Worm (Caenorhabditis elegans): ENCODE measurements around the gene wsp-1.

The wsp-1 gene

ce11 chrIV:8205272-8206098, 6.7 kb upstream of the wsp-1 start, which contains the start of gene hgrs-1:
TSS of gene hgrs-1 (minus strand) at chrIV:8206048.
- TF ChIP-seq ceh-16 (tag; optimal IDR thresholded peaks at IDR 0.05) = no peak
- peak; percentile 38 for TF ChIP-seq lin-15B (tag; optimal IDR thresholded peaks at IDR 0.05)
- TF ChIP-seq snpc-4 (tag; optimal IDR thresholded peaks at IDR 0.05) = peak; percentile 32
- TF ChIP-seq nfya-1 (tag; optimal IDR thresholded peaks at IDR 0.05; ENCODE audit: insufficient read depth) = peak; percentile 76
- no peak for TF ChIP-seq mml-1 (tag; optimal IDR thresholded peaks at IDR 0.05)
- peak; percentile 8 for TF ChIP-seq elt-2 (tag; optimal IDR thresholded peaks at IDR 0.05)
- peak; percentile 62 for TF ChIP-seq hmg-11 (tag; optimal IDR thresholded peaks at IDR 0.05)
- TF ChIP-seq ama-1 (optimal IDR thresholded peaks at IDR 0.05) = no peak
- TF ChIP-seq ceh-28 (tag; optimal IDR thresholded peaks at IDR 0.05) = peak; percentile 36
- TF ChIP-seq jun-1 (tag; optimal IDR thresholded peaks at IDR 0.05) = no peak

DNA sequence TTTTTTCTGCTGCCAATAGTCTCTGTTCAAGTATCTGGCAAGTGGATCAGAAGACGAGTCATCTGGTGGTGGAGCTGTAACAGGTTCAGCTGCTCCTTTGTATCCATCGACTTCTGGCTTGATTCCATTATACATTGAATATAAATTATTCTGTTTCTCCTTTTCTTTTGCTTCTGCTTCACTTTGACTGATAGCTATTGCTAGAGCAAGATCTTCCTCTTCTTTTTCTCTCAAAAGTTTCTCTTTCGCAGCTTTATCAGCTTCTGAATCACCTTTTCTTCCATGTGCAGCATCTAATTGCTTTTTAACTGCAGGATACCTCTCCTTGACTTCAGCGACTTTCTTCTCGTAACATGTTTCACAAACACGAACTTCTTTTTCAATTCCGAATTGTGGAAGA, 4.8 kb upstream of the wsp-1 start:
- TF ChIP-seq hmg-11 (tag; optimal IDR thresholded peaks at IDR 0.05) (no peak), ceh-16 (tag; optimal IDR thresholded peaks at IDR 0.05) (no peak), nhr-67 (tag; optimal IDR thresholded peaks at IDR 0.05) (no peak), unc-39 (tag; optimal IDR thresholded peaks at IDR 0.05) (no peak), ceh-9 (tag; optimal IDR thresholded peaks at IDR 0.05) (no peak), elt-2 (tag; optimal IDR thresholded peaks at IDR 0.05) (no peak), nhr-23 (tag; optimal IDR thresholded peaks at IDR 0.05) (no peak), mdl-1 (tag; optimal IDR thresholded peaks at IDR 0.05) (no peak), zag-1 (tag; optimal IDR thresholded peaks at IDR 0.05) (no peak), ztf-11 (tag; optimal IDR thresholded peaks at IDR 0.05) (no peak), nhr-11 (tag; optimal IDR thresholded peaks at IDR 0.05) (no peak), elt-1 (tag; optimal IDR thresholded peaks at IDR 0.05) (no peak), nfya-1 (tag; optimal IDR thresholded peaks at IDR 0.05; ENCODE audit: insufficient read depth) (no peak)

- no peak for TF ChIP-seq R02D3.7 (tag; optimal IDR thresholded peaks at IDR 0.05)
- no peak for TF ChIP-seq ceh-28 (tag; optimal IDR thresholded peaks at IDR 0.05)
- no peak for TF ChIP-seq daf-12 (tag; optimal IDR thresholded peaks at IDR 0.05)
- no peak for TF ChIP-seq ceh-9 (tag; optimal IDR thresholded peaks at IDR 0.05)
Observed at ce11 chrIV:8201133-8201532, 2.4 kb upstream of the wsp-1 start, which contains the start of gene glrx-22. TSS of gene glrx-22 (minus strand) at chrIV:8201233.

DNA sequence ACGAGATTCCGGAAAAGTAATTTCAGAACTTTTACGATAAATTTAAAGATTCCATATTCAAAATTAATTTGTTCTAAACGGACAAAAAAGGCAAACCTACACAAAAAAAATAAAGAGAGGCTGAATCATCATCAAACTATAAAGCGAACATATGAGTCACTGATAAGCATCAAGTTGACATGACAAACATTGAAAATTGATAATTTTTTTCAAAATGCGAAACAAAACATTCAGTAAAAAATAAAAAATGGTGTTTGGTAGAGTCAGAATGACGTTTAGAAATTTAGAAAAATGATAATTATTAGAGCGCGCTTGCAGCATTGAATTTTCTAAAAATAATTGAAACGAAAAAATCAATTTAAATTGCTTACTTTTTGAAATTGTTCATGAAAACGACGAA, 1.1 kb upstream of the wsp-1 start:
- TF ChIP-seq ceh-16 (tag; optimal IDR thresholded peaks at IDR 0.05) (no peak), pqm-1 (tag; optimal IDR thresholded peaks at IDR 0.05) (peak; percentile 18), nhr-23 (tag; optimal IDR thresholded peaks at IDR 0.05) (no peak), ceh-82 (tag; optimal IDR thresholded peaks at IDR 0.05) (no peak), jun-1 (tag; optimal IDR thresholded peaks at IDR 0.05) (no peak), nhr-12 (tag; optimal IDR thresholded peaks at IDR 0.05) (no peak), elt-2 (tag; optimal IDR thresholded peaks at IDR 0.05) (peak; percentile 77), pha-4 (tag; optimal IDR thresholded peaks at IDR 0.05) (peak; percentile 66), ztf-4 (tag; optimal IDR thresholded peaks at IDR 0.05) (no peak), skn-1 (tag; optimal IDR thresholded peaks at IDR 0.05) (peak; percentile 27)

DNA sequence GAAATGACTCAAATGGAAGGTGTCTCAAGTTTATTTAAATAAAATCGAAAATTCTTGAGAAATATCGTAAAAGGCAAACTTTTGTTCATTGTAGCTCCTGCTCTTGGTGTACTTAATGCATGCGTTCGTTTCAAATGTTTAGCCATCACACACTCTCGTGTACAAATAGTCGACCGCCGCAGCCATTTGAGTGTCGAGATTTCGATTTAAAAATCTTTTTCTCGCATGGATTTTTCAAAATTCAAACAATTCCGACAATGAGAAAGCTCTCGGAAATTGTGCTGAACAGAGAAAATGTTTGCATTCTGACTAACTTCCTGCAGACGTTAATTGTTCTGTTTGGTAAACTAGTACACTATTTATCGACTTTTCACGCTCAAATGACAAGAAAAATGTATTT, 523 bp upstream of the wsp-1 start:
- no peak for TF ChIP-seq hmg-11 (tag; optimal IDR thresholded peaks at IDR 0.05)
- no peak for TF ChIP-seq ztf-4 (tag; optimal IDR thresholded peaks at IDR 0.05)
- TF ChIP-seq tbx-2 (tag; optimal IDR thresholded peaks at IDR 0.05) = no peak
- no peak for TF ChIP-seq nfya-1 (tag; optimal IDR thresholded peaks at IDR 0.05; ENCODE audit: insufficient read depth)
- TF ChIP-seq lsy-12 (tag; optimal IDR thresholded peaks at IDR 0.05) = no peak

DNA sequence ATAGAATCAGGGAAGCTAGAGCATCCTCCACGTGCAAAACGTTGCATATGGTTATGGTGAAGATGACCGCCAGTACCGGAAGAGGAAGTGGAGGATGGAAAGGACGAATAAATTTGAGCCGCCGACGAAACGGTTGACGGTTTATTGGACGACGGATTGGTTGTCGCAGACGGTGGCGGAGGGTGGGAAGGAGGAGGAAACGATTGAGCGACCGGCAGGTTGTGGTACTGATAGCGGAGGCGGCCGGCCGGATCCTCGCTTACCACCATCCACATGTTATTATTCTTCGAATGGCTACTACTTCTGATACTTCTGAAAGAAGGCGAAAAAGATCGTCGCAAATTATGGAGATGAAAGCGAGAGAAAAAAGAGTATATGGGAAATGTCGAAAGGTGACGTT, 5.9 kb downstream of the wsp-1 start:
- TF ChIP-seq nhr-43 (tag; optimal IDR thresholded peaks at IDR 0.05; ENCODE audit: poor library complexity, severe bottlenecking) (no peak), zag-1 (tag; optimal IDR thresholded peaks at IDR 0.05) (no peak), pqm-1 (tag; optimal IDR thresholded peaks at IDR 0.05) (no peak), ceh-82 (tag; optimal IDR thresholded peaks at IDR 0.05) (no peak), tbx-2 (tag; optimal IDR thresholded peaks at IDR 0.05) (no peak), ama-1 (optimal IDR thresholded peaks at IDR 0.05) (no peak), unc-62 (GFP tag; optimal IDR thresholded peaks at IDR 0.05) (no peak), unc-39 (tag; optimal IDR thresholded peaks at IDR 0.05) (no peak), elt-2 (tag; optimal IDR thresholded peaks at IDR 0.05) (no peak), daf-12 (tag; optimal IDR thresholded peaks at IDR 0.05) (no peak), elt-3 (tag; optimal IDR thresholded peaks at IDR 0.05) (no peak), ceh-16 (tag; optimal IDR thresholded peaks at IDR 0.05) (no peak), R02D3.7 (tag; optimal IDR thresholded peaks at IDR 0.05) (no peak), ZK546.5 (tag; optimal IDR thresholded peaks at IDR 0.05) (no peak)

All from whole organism, L3 larva.